Worm (Caenorhabditis elegans): ENCODE data around the gene tmem-184.
A peak's percentile ranks its signal among the peaks of the same experiment; 100 is the strongest.

Gene tmem-184

ce11 chrX:14678983-14679382, 27.7 kb downstream of the tmem-184 start (continued):
- peak; percentile 40; the same call in 1 of the 2 replicates for TF ChIP-seq hmg-1.2 (GFP tag; IDR thresholded peaks at IDR 0.05)
- no peak for TF ChIP-seq F10E7.11 (tag; optimal IDR thresholded peaks at IDR 0.05)
- TF ChIP-seq F57A8.1 (GFP tag; optimal IDR thresholded peaks at IDR 0.05): no peak
- no peak for TF ChIP-seq lag-1 (GFP tag; IDR thresholded peaks at IDR 0.05)
- TF ChIP-seq snpc-1.1 (tag; optimal IDR thresholded peaks at IDR 0.05; ENCODE audit: insufficient read depth): peak; percentile 75
- no peak for TF ChIP-seq hlh-26 (GFP tag; conservative IDR thresholded peaks at IDR 0.05)
- TF ChIP-seq tbx-9 (tag; optimal IDR thresholded peaks at IDR 0.05; ENCODE audit: borderline replicate concordance): no peak
- TF ChIP-seq F49E8.2 (tag; optimal IDR thresholded peaks at IDR 0.05; ENCODE audit: insufficient read depth): no peak
- TF ChIP-seq B0019.2 (GFP tag; conservative IDR thresholded peaks at IDR 0.05): no peak

ce11 chrX:14674028-14674427, 32.6 kb downstream of the tmem-184 start, which contains the start of gene slt-1:
TSS of gene slt-1 (plus strand) at chrX:14674328.
- TF ChIP-seq die-1 (tag; optimal IDR thresholded peaks at IDR 0.05) (no peak), hrde-1 (tag; optimal IDR thresholded peaks at IDR 0.05; ENCODE audit: borderline replicate concordance) (no peak), dpff-1 (tag; optimal IDR thresholded peaks at IDR 0.05) (no peak), chd-7 (tag; optimal IDR thresholded peaks at IDR 0.05) (no peak), attf-3 (GFP tag; conservative IDR thresholded peaks at IDR 0.05) (no peak), Y79H2A.3 (GFP tag; conservative IDR thresholded peaks at IDR 0.05) (no peak), lin-54 (GFP tag; optimal IDR thresholded peaks at IDR 0.05) (no peak), ztf-6 (GFP tag; IDR thresholded peaks at IDR 0.05) (no peak), cebp-2 (GFP tag; IDR thresholded peaks at IDR 0.05) (no peak), tbx-9 (tag; optimal IDR thresholded peaks at IDR 0.05; ENCODE audit: borderline replicate concordance) (no peak), C17E4.6 (GFP tag; IDR thresholded peaks at IDR 0.05) (no peak), snpc-3.4 (tag; optimal IDR thresholded peaks at IDR 0.05) (no peak), madf-3 (GFP tag; IDR thresholded peaks at IDR 0.05) (no peak), F57C9.4 (tag; optimal IDR thresholded peaks at IDR 0.05) (no peak), lin-26 (GFP tag; IDR thresholded peaks at IDR 0.05) (no peak), mxl-1 (tag; optimal IDR thresholded peaks at IDR 0.05) (no peak), ets-4 (GFP tag; optimal IDR thresholded peaks at IDR 0.05) (no peak), T26A5.8 (tag; optimal IDR thresholded peaks at IDR 0.05) (no peak), ztf-25 (GFP tag; IDR thresholded peaks at IDR 0.05) (no peak)

ce11 chrX:14671300-14671699, 35.4 kb downstream of the tmem-184 start:
- no peak for TF ChIP-seq ztf-18 (tag; optimal IDR thresholded peaks at IDR 0.05)
- TF ChIP-seq aptf-3 (GFP tag; IDR thresholded peaks at IDR 0.05): no peak
- no peak for TF ChIP-seq tlf-1 (GFP tag; optimal IDR thresholded peaks at IDR 0.05)
- TF ChIP-seq C17E4.6 (GFP tag; IDR thresholded peaks at IDR 0.05): no peak
- TF ChIP-seq Y53F4B.3 (GFP tag; IDR thresholded peaks at IDR 0.05): no peak
- TF ChIP-seq cebp-2 (GFP tag; IDR thresholded peaks at IDR 0.05): no peak
- no peak for TF ChIP-seq egl-44 (GFP tag; IDR thresholded peaks at IDR 0.05)
- TF ChIP-seq egl-18 (GFP tag; IDR thresholded peaks at IDR 0.05): no peak
- no peak for TF ChIP-seq rec-8 (tag; optimal IDR thresholded peaks at IDR 0.05)
- TF ChIP-seq F52B5.7 (tag; optimal IDR thresholded peaks at IDR 0.05): no peak
- TF ChIP-seq akir-1 (GFP tag; optimal IDR thresholded peaks at IDR 0.05): no peak
- no peak for TF ChIP-seq gei-17 (GFP tag; optimal IDR thresholded peaks at IDR 0.05)
- no peak for TF ChIP-seq Y56A3A.18 (GFP tag; IDR thresholded peaks at IDR 0.05)
- TF ChIP-seq aptf-2 (GFP tag; conservative IDR thresholded peaks at IDR 0.05): no peak

Data from whole organism, young adult.